Fruit fly (Drosophila melanogaster) whole organism: ENCODE measurements around the gene Vm26Ab.

Experiments used
- CG8478 ChIP-seq: fragments of >200 bp; optimal IDR thresholded peaks from 2 replicates; lab custom pipeline; 2018; ENCODE audit warnings: inconsistent platforms
- Dll ChIP-seq: fragments of >200 bp; optimal IDR thresholded peaks from 2 replicates; lab custom pipeline; 2017
- EcR ChIP-seq, 2 experiments: fragments of >200 bp; optimal IDR thresholded peaks; 2 replicates each; lab custom pipeline; 2017; ENCODE audit warnings: missing biosample characterization in 2 of 2, missing genetic modification characterization in 2 of 2, missing genetic modification reagents in 2 of 2
- pan ChIP-seq: fragments of >200 bp; optimal IDR thresholded peaks from 2 replicates; lab custom pipeline; 2017
- psq ChIP-seq: fragments of >200 bp; optimal IDR thresholded peaks from 2 replicates; lab custom pipeline; 2017
- usp ChIP-seq: fragments of >200 bp; optimal IDR thresholded peaks from 2 replicates; lab custom pipeline; 2017; ENCODE audit warnings: missing biosample characterization, missing genetic modification characterization, mixed read lengths

DNA sequence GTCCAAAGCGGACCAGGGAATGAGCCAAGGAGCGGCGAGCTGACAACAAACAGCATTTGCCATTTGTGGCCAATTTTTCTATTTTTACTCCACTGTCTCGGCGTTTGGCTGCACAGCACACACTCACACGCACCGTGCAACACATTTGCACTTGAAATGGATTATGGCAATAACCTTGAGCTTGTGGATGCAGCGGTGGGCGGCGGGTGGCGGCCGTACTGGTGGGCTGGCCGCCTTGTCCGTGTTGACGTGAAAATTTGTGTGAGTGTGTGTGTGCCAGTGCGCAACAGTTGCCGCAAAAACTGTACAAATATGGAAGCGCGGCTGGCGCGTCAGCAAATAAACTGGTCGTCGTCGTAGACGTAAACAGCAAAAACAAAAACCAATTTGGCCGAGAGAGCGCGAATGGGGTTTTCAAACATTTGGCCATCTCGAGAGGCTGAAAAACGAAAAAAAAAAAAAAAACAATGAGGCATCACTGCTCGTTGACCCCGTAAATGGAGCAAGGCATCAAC lies 18.3 kb downstream of the Vm26Ab start:
- TF ChIP-seq EcR (GFP tag; optimal IDR thresholded peaks at IDR 0.05; lab: Kevin White, UChicago) (peak in 1 of 2 experiments; percentile 48), usp (GFP tag; lab: Kevin White, UChicago) (no peak), CG8478 (lab: Kevin White, UChicago) (no peak), Dll (lab: Kevin White, UChicago) (no peak), pan (lab: Kevin White, UChicago) (no peak), psq (lab: Kevin White, UChicago) (no peak)
